Worm (Caenorhabditis elegans): Measurements from ENCODE around the gene F44A6.5.

ce11 chrX:10208481-10208880 is 10.2 kb downstream of the F44A6.5 start:
- no peak for TF ChIP-seq attf-3 (GFP tag; conservative IDR thresholded peaks at IDR 0.05)
- TF ChIP-seq B0336.3 (GFP tag; IDR thresholded peaks at IDR 0.05): no peak
- no peak for TF ChIP-seq ceh-91 (GFP tag; IDR thresholded peaks at IDR 0.05)
- TF ChIP-seq pha-4 (tag; optimal IDR thresholded peaks at IDR 0.05): no peak
- no peak for TF ChIP-seq F49E8.2 (tag; optimal IDR thresholded peaks at IDR 0.05; ENCODE audit: insufficient read depth)
- TF ChIP-seq nfyb-1 (GFP tag; IDR thresholded peaks at IDR 0.05): no peak
- no peak for TF ChIP-seq Y53F4B.3 (GFP tag; IDR thresholded peaks at IDR 0.05)
